Worm (Caenorhabditis elegans) whole organism, late embryonic: ENCODE measurements around the gene R12A1.3.

ENCODE experiments used
- elt-2 ChIP-seq: sonication (generic microtip); optimal IDR thresholded peaks from 2 replicates; lab custom pipeline; 2016; ENCODE audit warnings: missing genetic modification reagents, missing genetic modification characterization, missing compliant biosample characterization
- fkh-10 ChIP-seq: fragments of 150-350 bp; optimal IDR thresholded peaks from 2 replicates; lab custom pipeline; 2014; ENCODE audit warnings: missing biosample characterization, missing genetic modification reagents, missing genetic modification characterization
- nfya-1 ChIP-seq: sonication (generic microtip); optimal IDR thresholded peaks from 2 replicates; lab custom pipeline; 2017; ENCODE audit warnings: missing genetic modification characterization, mild to moderate bottlenecking, missing compliant biosample characterization, antibody characterized with exemption, moderate library complexity
- nhr-11 ChIP-seq: fragments of 150-350 bp; optimal IDR thresholded peaks from 2 replicates; lab custom pipeline; 2014; ENCODE audit warnings: missing biosample characterization, missing genetic modification characterization
- pha-4 ChIP-seq: fragments of 150-350 bp; optimal IDR thresholded peaks from 2 replicates; lab custom pipeline; 2018; ENCODE audit warnings: missing biosample characterization, missing genetic modification reagents, missing genetic modification characterization
- pqm-1 ChIP-seq: sonication (generic microtip); optimal IDR thresholded peaks from 2 replicates; lab custom pipeline; 2016; ENCODE audit warnings: missing genetic modification characterization, missing compliant biosample characterization
- sox-4 ChIP-seq: sonication (generic microtip); optimal IDR thresholded peaks from 2 replicates; lab custom pipeline; 2017; ENCODE audit warnings: mild to moderate bottlenecking, missing genetic modification characterization, inconsistent platforms, missing compliant biosample characterization

DNA sequence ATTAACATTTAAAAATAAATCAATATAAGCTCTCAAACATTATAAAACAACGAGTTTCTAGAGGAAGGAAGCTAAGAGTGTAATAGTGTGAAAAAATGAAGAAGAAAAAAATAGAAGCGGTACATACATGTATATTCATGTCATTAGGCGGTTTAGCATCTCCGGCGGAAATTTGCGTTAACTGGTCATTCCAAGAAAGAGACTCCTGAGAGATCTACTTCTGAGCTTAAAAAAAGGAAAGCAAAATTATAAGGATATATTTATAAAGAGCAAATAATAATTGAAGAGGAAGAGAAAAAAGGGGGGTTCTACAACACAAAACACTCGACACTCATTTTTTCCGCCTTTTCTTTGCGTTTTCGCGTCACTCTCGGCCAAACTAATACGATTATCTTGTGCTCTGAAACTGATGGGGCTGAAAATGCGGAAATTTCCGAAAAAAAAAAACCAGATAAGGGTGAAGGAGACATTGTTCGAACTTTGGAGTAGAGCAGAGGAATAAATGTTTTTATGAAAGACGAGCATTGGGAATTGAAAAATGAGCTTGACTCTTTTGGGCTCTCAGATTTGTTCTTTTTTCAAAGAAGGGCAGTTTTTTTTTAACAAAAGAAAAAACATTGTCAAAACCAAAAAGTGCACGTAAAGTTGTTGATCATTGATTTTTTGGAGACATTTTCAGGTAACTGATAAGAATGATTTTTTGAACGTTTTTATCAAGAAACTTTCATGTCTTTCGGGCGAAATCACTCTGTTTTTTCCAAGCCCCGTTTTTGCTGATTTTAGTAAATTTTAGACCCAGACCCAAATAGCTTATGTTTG is 10.8 kb downstream of the R12A1.3 start:
- no peak for TF ChIP-seq elt-2 (tag; lab: Kevin White, UChicago)
- no peak for TF ChIP-seq nhr-11 (tag; lab: Kevin White, UChicago)
- TF ChIP-seq sox-4 (tag; lab: Kevin White, UChicago), result no peak
- no peak for TF ChIP-seq fkh-10 (GFP tag; lab: Kevin White, UChicago)
- TF ChIP-seq nfya-1 (tag; lab: Kevin White, UChicago), result no peak
- no peak for TF ChIP-seq pha-4 (tag; lab: Kevin White, UChicago)
- TF ChIP-seq pqm-1, result no peak
